Worm (Caenorhabditis elegans) whole organism, mixed stage, embryonic: Measurements from ENCODE around the gene srh-109.

Source experiments
- elt-1 ChIP-seq: sonication (generic microtip); optimal IDR thresholded peaks from 2 replicates; lab custom pipeline; 2017; ENCODE audit warnings: missing genetic modification characterization, mild to moderate bottlenecking, missing compliant biosample characterization, antibody characterized with exemption, moderate library complexity, borderline replicate concordance; ENCODE audit not compliant: insufficient read depth
- elt-3 ChIP-seq: fragments of 150-350 bp; optimal IDR thresholded peaks from 2 replicates; lab custom pipeline; 2014; ENCODE audit warnings: missing biosample characterization, missing genetic modification characterization
- pha-4 ChIP-seq: fragments of 150-350 bp; optimal IDR thresholded peaks from 2 replicates; lab custom pipeline; 2018; ENCODE audit warnings: missing biosample characterization, missing genetic modification reagents, missing genetic modification characterization
- ztf-11 ChIP-seq: fragments of 150-350 bp; optimal IDR thresholded peaks from 2 replicates; lab custom pipeline; 2014; ENCODE audit warnings: missing biosample characterization, missing genetic modification characterization

ce11 chrV:17257637-17258036 is 37.4 kb upstream of the srh-109 start:
- TF ChIP-seq pha-4 (tag; lab: Kevin White, UChicago) (no peak), elt-3 (tag; lab: Kevin White, UChicago) (no peak), ztf-11 (tag; lab: Kevin White, UChicago) (no peak), elt-1 (tag; lab: Kevin White, UChicago) (no peak)
